Fruit fly (Drosophila melanogaster) whole organism, embryonic: Measurements from ENCODE around the gene CG34310.

Experiments
- CG10147 ChIP-seq: fragments of 200-800 bp; sonication (Bioruptor generic); optimal IDR thresholded peaks from 2 replicates; lab custom pipeline; 2019; ENCODE audit warnings: missing biosample characterization, mild to moderate bottlenecking, missing genetic modification characterization, moderate library complexity
- CG10543 ChIP-seq: fragments of 200-800 bp; sonication (Bioruptor generic); optimal IDR thresholded peaks from 3 replicates; lab custom pipeline; 2017; ENCODE audit warnings: missing biosample characterization, mild to moderate bottlenecking, missing genetic modification characterization, moderate library complexity
- CG10979 ChIP-seq: fragments of 200-800 bp; sonication (Bioruptor generic); optimal IDR thresholded peaks from 2 replicates; lab custom pipeline; 2018; ENCODE audit warnings: missing biosample characterization, mild to moderate bottlenecking, missing genetic modification characterization, moderate library complexity
- CG2199 ChIP-seq: fragments of 200-800 bp; sonication (Bioruptor generic); IDR thresholded peaks from 3 replicates; pipeline ENCODE4 v1.3.6; 2022; ENCODE audit warnings: missing biosample characterization, missing genetic modification characterization
- CG34422 ChIP-seq: fragments of 200-800 bp; sonication (Bioruptor generic); IDR thresholded peaks from 3 replicates; pipeline ENCODE4 v1.3.6; 2022; ENCODE audit warnings: missing biosample characterization, missing genetic modification characterization
- CG42726 ChIP-seq: fragments of 200-800 bp; sonication (Bioruptor generic); IDR thresholded peaks from 2 replicates; pipeline ENCODE4 v1.3.6; 2022; ENCODE audit warnings: missing biosample characterization, missing genetic modification characterization; ENCODE audit not compliant: partially characterized antibody
- CG4617 ChIP-seq: fragments of 200-800 bp; sonication (Bioruptor generic); optimal IDR thresholded peaks from 3 replicates; lab custom pipeline; 2016; ENCODE audit warnings: missing biosample characterization, missing genetic modification characterization, borderline replicate concordance
- CG6175 ChIP-seq: fragments of 200-800 bp; sonication (Bioruptor generic); IDR thresholded peaks from 3 replicates; pipeline ENCODE4 v1.3.6; 2022; ENCODE audit warnings: missing biosample characterization, missing genetic modification characterization
- CG7928 ChIP-seq: fragments of 200-800 bp; sonication (Bioruptor generic); optimal IDR thresholded peaks from 2 replicates; lab custom pipeline; 2017; ENCODE audit warnings: missing biosample characterization, mild to moderate bottlenecking, missing genetic modification characterization
- CG7963 ChIP-seq: fragments of 200-800 bp; sonication (Bioruptor generic); IDR thresholded peaks from 3 replicates; pipeline ENCODE4 v1.3.6; 2022; ENCODE audit warnings: missing biosample characterization, missing genetic modification characterization; ENCODE audit not compliant: partially characterized antibody
- CG8478 ChIP-seq: fragments of >200 bp; optimal IDR thresholded peaks from 2 replicates; lab custom pipeline; 2018
- CG9797 ChIP-seq: fragments of 200-800 bp; sonication (Bioruptor generic); optimal IDR thresholded peaks from 3 replicates; lab custom pipeline; 2018; ENCODE audit warnings: missing biosample characterization, mild to moderate bottlenecking, missing genetic modification characterization
- D ChIP-seq, 2 experiments: fragments of 200-800 bp in 1 of 2; fragments of >200 bp in 1 of 2; sonication (Bioruptor generic) in 1 of 2; optimal IDR thresholded peaks; 2 replicates in 1 of 2; 3 replicates in 1 of 2; lab custom pipeline; 2017; ENCODE audit warnings: mild to moderate bottlenecking in 1 of 2, missing biosample characterization in 1 of 2, missing genetic modification characterization in 1 of 2, missing genetic modification reagents in 1 of 2
- Ets97D ChIP-seq: fragments of 200-800 bp; sonication (Bioruptor generic); optimal IDR thresholded peaks from 3 replicates; lab custom pipeline; 2016; ENCODE audit warnings: missing biosample characterization, missing genetic modification characterization
- HLHmδ ChIP-seq: fragments of 200-800 bp; sonication (Bioruptor generic); optimal IDR thresholded peaks from 2 replicates; lab custom pipeline; 2018; ENCODE audit warnings: missing biosample characterization, mild to moderate bottlenecking, missing genetic modification characterization, moderate library complexity
- Hand ChIP-seq: fragments of 200-800 bp; sonication (Bioruptor generic); optimal IDR thresholded peaks from 2 replicates; lab custom pipeline; 2017; ENCODE audit warnings: mild to moderate bottlenecking, missing biosample characterization, missing genetic modification reagents, missing genetic modification characterization
- Hr78 ChIP-seq, 2 experiments: fragments of 200-800 bp in 1 of 2; fragments of >200 bp in 1 of 2; sonication (Bioruptor generic) in 1 of 2; optimal IDR thresholded peaks; 2 replicates each; lab custom pipeline; 2017 to 2019; ENCODE audit warnings: missing biosample characterization in 2 of 2, missing genetic modification characterization in 2 of 2, mild to moderate bottlenecking in 1 of 2, moderate library complexity in 1 of 2
- Med ChIP-seq: fragments of 200-800 bp; sonication (Bioruptor generic); peaks from one replicate; lab custom pipeline; 2016; ENCODE audit warnings: missing biosample characterization, missing genetic modification characterization, mild to moderate bottlenecking, inconsistent platforms, moderate library complexity
- Neu2 ChIP-seq: fragments of 200-800 bp; sonication (Bioruptor generic); optimal IDR thresholded peaks from 3 replicates; lab custom pipeline; 2016; ENCODE audit warnings: missing biosample characterization, missing genetic modification characterization, borderline replicate concordance
- PHDP ChIP-seq: fragments of 200-800 bp; sonication (Bioruptor generic); optimal IDR thresholded peaks from 3 replicates; lab custom pipeline; 2018; ENCODE audit warnings: missing biosample characterization, mild to moderate bottlenecking, missing genetic modification characterization, moderate library complexity
- Pdp1 ChIP-seq, 2 experiments: fragments of 200-800 bp; sonication (Bioruptor generic); optimal IDR thresholded peaks; 3 replicates each; lab custom pipeline; 2016; ENCODE audit warnings: missing biosample characterization in 2 of 2, missing genetic modification characterization in 2 of 2, mild to moderate bottlenecking in 1 of 2, moderate library complexity in 1 of 2
- Sin3A ChIP-seq: fragments of >200 bp; optimal IDR thresholded peaks from 2 replicates; lab custom pipeline; 2018
- Stat92E ChIP-seq, 3 experiments: fragments of >200 bp in 2 of 3; fragments of 200-800 bp in 1 of 3; sonication (Bioruptor generic) in 1 of 3; optimal IDR thresholded peaks; 2 replicates each; lab custom pipeline; 2017 to 2019; ENCODE audit warnings: missing biosample characterization in 3 of 3, missing genetic modification characterization in 3 of 3, mild to moderate bottlenecking in 1 of 3, moderate library complexity in 1 of 3
- YL-1 ChIP-seq: fragments of 200-800 bp; sonication (Bioruptor generic); optimal IDR thresholded peaks from 3 replicates; lab custom pipeline; 2017; ENCODE audit warnings: missing biosample characterization, mild to moderate bottlenecking, missing genetic modification characterization
- ato ChIP-seq: fragments of 200-800 bp; sonication (Bioruptor generic); IDR thresholded peaks from 2 replicates; pipeline ENCODE4 v1.3.6; 2022; ENCODE audit warnings: missing biosample characterization, missing genetic modification characterization; ENCODE audit not compliant: partially characterized antibody
- bbx ChIP-seq: fragments of 200-800 bp; sonication (Bioruptor generic); IDR thresholded peaks from 2 replicates; pipeline ENCODE4 v1.3.6; 2022; ENCODE audit warnings: missing biosample characterization, missing genetic modification characterization; ENCODE audit not compliant: partially characterized antibody
- bcd ChIP-seq: fragments of 200-800 bp; sonication (Bioruptor generic); optimal IDR thresholded peaks from 2 replicates; lab custom pipeline; 2017; ENCODE audit warnings: missing biosample characterization, mild to moderate bottlenecking, missing genetic modification characterization
- cg ChIP-seq: fragments of 200-800 bp; sonication (Bioruptor generic); optimal IDR thresholded peaks from 3 replicates; lab custom pipeline; 2019; ENCODE audit warnings: missing biosample characterization, mild to moderate bottlenecking, missing genetic modification characterization, moderate library complexity
- chinmo ChIP-seq: fragments of 200-800 bp; sonication (Bioruptor generic); IDR thresholded peaks from 4 replicates; pipeline ENCODE4 v1.3.6; 2022; ENCODE audit warnings: missing biosample characterization, missing genetic modification characterization; ENCODE audit not compliant: partially characterized antibody
- chm ChIP-seq: fragments of 200-800 bp; sonication (Bioruptor generic); IDR thresholded peaks from 2 replicates; pipeline ENCODE4 v1.3.6; 2022; ENCODE audit warnings: missing biosample characterization, missing genetic modification characterization
- dimm ChIP-seq: fragments of 200-800 bp; sonication (Bioruptor generic); IDR thresholded peaks from 2 replicates; pipeline ENCODE4 v1.3.6; 2022; ENCODE audit warnings: missing biosample characterization, missing genetic modification characterization
- ftz-f1 ChIP-seq: fragments of 200-800 bp; sonication (Bioruptor generic); optimal IDR thresholded peaks from 2 replicates; lab custom pipeline; 2016; ENCODE audit warnings: missing biosample characterization, missing genetic modification characterization
- gfzf ChIP-seq: fragments of 200-800 bp; sonication (Bioruptor generic); optimal IDR thresholded peaks from 2 replicates; lab custom pipeline; 2016; ENCODE audit warnings: missing biosample characterization, mild to moderate bottlenecking, missing genetic modification characterization, moderate library complexity
- hb ChIP-seq: fragments of 200-800 bp; sonication (Bioruptor generic); IDR thresholded peaks from 3 replicates; pipeline ENCODE4 v1.3.6; 2022; ENCODE audit warnings: missing biosample characterization, missing genetic modification characterization; ENCODE audit not compliant: partially characterized antibody
- insv ChIP-seq, 2 experiments: fragments of 200-800 bp; sonication (Bioruptor generic); optimal IDR thresholded peaks; 3 replicates each; lab custom pipeline; 2016 to 2018; ENCODE audit warnings: missing biosample characterization in 2 of 2, missing genetic modification characterization in 2 of 2
- lola ChIP-seq, 3 experiments: fragments of >200 bp in 2 of 3; fragments of 200-800 bp in 1 of 3; sonication (Bioruptor generic) in 1 of 3; optimal IDR thresholded peaks; 2 replicates each; lab custom pipeline; 2017 to 2019; ENCODE audit warnings: missing biosample characterization in 3 of 3, missing genetic modification characterization in 3 of 3, mild to moderate bottlenecking in 1 of 3, moderate library complexity in 1 of 3
- mam ChIP-seq: fragments of 200-800 bp; sonication (Bioruptor generic); optimal IDR thresholded peaks from 3 replicates; lab custom pipeline; 2016; ENCODE audit warnings: missing biosample characterization, missing genetic modification characterization
- phol ChIP-seq: fragments of 200-800 bp; sonication (Bioruptor generic); optimal IDR thresholded peaks from 3 replicates; lab custom pipeline; 2018; ENCODE audit warnings: missing biosample characterization, mild to moderate bottlenecking, missing genetic modification characterization, moderate library complexity
- pzg ChIP-seq: fragments of 200-800 bp; sonication (Bioruptor generic); optimal IDR thresholded peaks from 3 replicates; lab custom pipeline; 2018; ENCODE audit warnings: missing biosample characterization, mild to moderate bottlenecking, missing genetic modification characterization, moderate library complexity
- rib ChIP-seq: fragments of 200-800 bp; sonication (Bioruptor generic); IDR thresholded peaks from 2 replicates; pipeline ENCODE4 v1.3.6; 2022; ENCODE audit warnings: missing biosample characterization, missing genetic modification characterization
- sd ChIP-seq: fragments of 200-800 bp; sonication (Bioruptor generic); optimal IDR thresholded peaks from 3 replicates; lab custom pipeline; 2018; ENCODE audit warnings: missing biosample characterization, mild to moderate bottlenecking, missing genetic modification characterization, moderate library complexity
- slp2 ChIP-seq: fragments of 200-800 bp; sonication (Bioruptor generic); optimal IDR thresholded peaks from 2 replicates; lab custom pipeline; 2016; ENCODE audit warnings: missing biosample characterization, missing genetic modification characterization
- tio ChIP-seq: fragments of 200-800 bp; sonication (Bioruptor generic); optimal IDR thresholded peaks from 2 replicates; lab custom pipeline; 2017; ENCODE audit warnings: missing biosample characterization, missing genetic modification characterization, inconsistent platforms
- zen ChIP-seq: fragments of 200-800 bp; sonication (Bioruptor generic); optimal IDR thresholded peaks from 3 replicates; lab custom pipeline; 2018; ENCODE audit warnings: missing biosample characterization, mild to moderate bottlenecking, missing genetic modification characterization, moderate library complexity

The CG34310 gene

dm6 chr2L:6723750-6724503, 60.5 kb downstream of the CG34310 start, which contains the start of gene Liprin-alpha (continued):
- no peak for TF ChIP-seq Hand (GFP tag; lab: Kevin White, UChicago)
- peak; percentile 86 for TF ChIP-seq CG7928 (GFP tag; lab: Kevin White, UChicago)
- 0 out of 2 replicates have a peak, but pooled peaks have one; percentile 19 for TF ChIP-seq ato (GFP tag; lab: Robert Waterston, UW)
- TF ChIP-seq Ets97D (GFP tag; lab: Kevin White, UChicago) = peak; percentile 8
- peak; percentile 44; the same call in 1 of the 2 replicates for TF ChIP-seq bbx (GFP tag; lab: Robert Waterston, UW)
- peak; percentile 72; the same call in 2 of the 3 replicates for TF ChIP-seq CG34422
- peak; percentile 36 for TF ChIP-seq pzg (GFP tag; lab: Kevin White, UChicago)
- TF ChIP-seq phol (tag; lab: Kevin White, UChicago) = peak; percentile 2
- TF ChIP-seq CG10543 = peak; percentile 25
- no peak for TF ChIP-seq bcd (GFP tag; lab: Kevin White, UChicago)
- peak; percentile 41 for TF ChIP-seq Sin3A (lab: Kevin White, UChicago)
- no peak for TF ChIP-seq dimm (GFP tag; lab: Robert Waterston, UW)
- 0 out of 3 replicates have a peak, but pooled peaks have one; percentile 4 for TF ChIP-seq CG7963 (GFP tag; lab: Robert Waterston, UW)
- peak; percentile 99 for TF ChIP-seq sd
- TF ChIP-seq CG10979 (tag; lab: Kevin White, UChicago) = peak; percentile 20
- no peak for TF ChIP-seq slp2 (GFP tag; lab: Kevin White, UChicago)
- TF ChIP-seq Stat92E (GFP tag; optimal IDR thresholded peaks at IDR 0.05; lab: Kevin White, UChicago) = peak in 1 of 3 experiments; percentile 73
- TF ChIP-seq Hr78 (GFP tag; optimal IDR thresholded peaks at IDR 0.05; lab: Kevin White, UChicago) = peak in 1 of 2 experiments; percentile 57
- TF ChIP-seq insv (GFP tag; optimal IDR thresholded peaks at IDR 0.05; lab: Kevin White, UChicago) = peak; percentile 14 to 92
- no peak for TF ChIP-seq ftz-f1 (GFP tag; lab: Kevin White, UChicago)
- peak; percentile 84 for TF ChIP-seq D (optimal IDR thresholded peaks at IDR 0.05; lab: Kevin White, UChicago)
- TF ChIP-seq D (GFP tag; optimal IDR thresholded peaks at IDR 0.05; lab: Kevin White, UChicago) = no peak
- TF ChIP-seq rib (GFP tag; lab: Robert Waterston, UW) = 0 out of 2 replicates have a peak, but pooled peaks have one; percentile 33
- TF ChIP-seq Med = peak; percentile 79
- TF ChIP-seq lola (GFP tag; optimal IDR thresholded peaks at IDR 0.05; lab: Kevin White, UChicago) = peak in 1 of 3 experiments; percentile 66
- TF ChIP-seq HLHmδ (GFP tag; lab: Kevin White, UChicago) = no peak
- TF ChIP-seq CG8478 (lab: Kevin White, UChicago) = peak; percentile 88
- peak; percentile 86 for TF ChIP-seq YL-1 (GFP tag; lab: Kevin White, UChicago)
- TF ChIP-seq CG10147 (GFP tag; lab: Kevin White, UChicago) = no peak
- TF ChIP-seq gfzf (GFP tag; lab: Kevin White, UChicago) = peak; percentile 79
- peak; percentile 80 for TF ChIP-seq CG4617
- peak in 1 of 2 experiments; percentile 37 for TF ChIP-seq Pdp1 (GFP tag; optimal IDR thresholded peaks at IDR 0.05; lab: Kevin White, UChicago)
- no peak for TF ChIP-seq hb (GFP tag; lab: Robert Waterston, UW)
- peak; percentile 89 for TF ChIP-seq chinmo (GFP tag; lab: Robert Waterston, UW)
- TF ChIP-seq CG6175 = peak; percentile 96
- no peak for TF ChIP-seq Neu2
- TF ChIP-seq mam (GFP tag; lab: Kevin White, UChicago) = no peak
- TF ChIP-seq zen (tag; lab: Kevin White, UChicago) = peak; percentile 16
- TF ChIP-seq PHDP (tag; lab: Kevin White, UChicago) = no peak
- TF ChIP-seq CG9797 (GFP tag; lab: Kevin White, UChicago) = peak; percentile 51
- peak; percentile 99 for TF ChIP-seq cg (GFP tag; lab: Kevin White, UChicago)
- TF ChIP-seq CG2199 (GFP tag; lab: Robert Waterston, UW) = no peak
- 0 out of 2 replicates have a peak, but pooled peaks have one; percentile 5 for TF ChIP-seq CG42726 (GFP tag; lab: Robert Waterston, UW)
- TF ChIP-seq tio (GFP tag; lab: Kevin White, UChicago) = no peak
- TF ChIP-seq chm (GFP tag; lab: Robert Waterston, UW) = peak; percentile 56; the same call in 1 of the 2 replicates
- TF ChIP-seq, all 482 proteins: peak for 39
